Worm (Caenorhabditis elegans) whole organism, young adult: Measurements from ENCODE around the gene fos-1.

ENCODE experiments used
- B0019.2 ChIP-seq: fragments of 200-800 bp; sonication (Bioruptor generic); conservative IDR thresholded peaks from 2 replicates; pipeline ENCODE4 v1.3.6; 2022; ENCODE audit warnings: missing genetic modification reagents, missing genetic modification characterization, missing compliant biosample characterization
- B0035.1 ChIP-seq: sonication (generic microtip); optimal IDR thresholded peaks from 2 replicates; lab custom pipeline; 2016; ENCODE audit warnings: missing genetic modification characterization, mild to moderate bottlenecking, missing compliant biosample characterization, missing genotype, missing genetic modification reagents
- F10E7.11 ChIP-seq: sonication (generic microtip); optimal IDR thresholded peaks from 2 replicates; lab custom pipeline; 2017; ENCODE audit warnings: mild to moderate bottlenecking, missing genetic modification characterization, moderate library complexity, missing compliant biosample characterization
- F55B11.4 ChIP-seq: sonication (generic microtip); optimal IDR thresholded peaks from 2 replicates; lab custom pipeline; 2016; ENCODE audit warnings: missing compliant biosample characterization, missing genetic modification characterization, borderline replicate concordance; ENCODE audit not compliant: insufficient read depth
- K12H6.12 ChIP-seq: fragments of 200-800 bp; sonication (Bioruptor generic); optimal IDR thresholded peaks from 2 replicates; lab custom pipeline; 2018; ENCODE audit warnings: mild to moderate bottlenecking, missing genetic modification characterization, missing compliant biosample characterization
- T26A5.8 ChIP-seq: sonication (generic microtip); optimal IDR thresholded peaks from 2 replicates; lab custom pipeline; 2016; ENCODE audit warnings: missing genetic modification characterization, missing compliant biosample characterization
- ama-1 ChIP-seq, 3 experiments: fragments of 150-350 bp in 1 of 3; sonication (generic microtip) in 2 of 3; optimal IDR thresholded peaks; 2 replicates each; lab custom pipeline; 2014 to 2018; ENCODE audit warnings: missing biosample characterization in 2 of 3, missing genetic modification characterization in 2 of 3, missing genetic modification reagents in 2 of 3
- aptf-3 ChIP-seq: fragments of 200-800 bp; sonication (Bioruptor generic); IDR thresholded peaks from 2 replicates; pipeline ENCODE4 v1.3.6; 2022; ENCODE audit warnings: missing genetic modification characterization, missing compliant biosample characterization
- athp-1 ChIP-seq: sonication (generic microtip); optimal IDR thresholded peaks from 2 replicates; lab custom pipeline; 2017; ENCODE audit warnings: mild to moderate bottlenecking, missing genetic modification characterization, missing compliant biosample characterization
- attf-5 ChIP-seq: fragments of 200-800 bp; sonication (Bioruptor generic); optimal IDR thresholded peaks from 2 replicates; lab custom pipeline; 2018; ENCODE audit warnings: mild to moderate bottlenecking, missing genetic modification characterization, missing compliant biosample characterization
- cebp-1 ChIP-seq, 2 experiments: fragments of 200-800 bp in 1 of 2; sonication (Bioruptor generic) in 1 of 2; sonication (generic microtip) in 1 of 2; IDR thresholded peaks in 1 of 2; optimal IDR thresholded peaks in 1 of 2; 2 replicates each; pipeline versions ENCODE4 v1.3.6 to Lab custom; 2017 to 2022; ENCODE audit warnings: missing compliant biosample characterization in 2 of 2, missing genetic modification characterization in 2 of 2, mild to moderate bottlenecking in 1 of 2, missing genetic modification reagents in 1 of 2, moderate library complexity in 1 of 2
- ceh-27 ChIP-seq: fragments of 200-800 bp; sonication (Bioruptor generic); optimal IDR thresholded peaks from 2 replicates; lab custom pipeline; 2018; ENCODE audit warnings: mild to moderate bottlenecking, missing genetic modification characterization, moderate library complexity, missing compliant biosample characterization
- chd-7 ChIP-seq: sonication (generic microtip); optimal IDR thresholded peaks from 2 replicates; lab custom pipeline; 2016; ENCODE audit warnings: mild to moderate bottlenecking, missing genetic modification characterization, moderate library complexity, missing compliant biosample characterization
- dox-1 ChIP-seq: fragments of 200-800 bp; sonication (Bioruptor generic); IDR thresholded peaks from 2 replicates; pipeline ENCODE4 v1.3.6; 2022; ENCODE audit warnings: missing genetic modification reagents, missing genetic modification characterization, missing compliant biosample characterization
- efl-1 ChIP-seq: fragments of 150-350 bp; optimal IDR thresholded peaks from 2 replicates; lab custom pipeline; 2014; ENCODE audit warnings: missing biosample characterization, missing genetic modification reagents, missing genetic modification characterization
- egl-44 ChIP-seq: fragments of 200-800 bp; sonication (Bioruptor generic); IDR thresholded peaks from 2 replicates; pipeline ENCODE4 v1.3.6; 2022; ENCODE audit warnings: missing genetic modification reagents, missing genetic modification characterization, missing compliant biosample characterization
- ets-4 ChIP-seq: fragments of 200-800 bp; sonication (Bioruptor generic); optimal IDR thresholded peaks from 2 replicates; lab custom pipeline; 2018; ENCODE audit warnings: mild to moderate bottlenecking, missing genetic modification characterization, missing compliant biosample characterization
- gei-17 ChIP-seq: fragments of 200-800 bp; sonication (Bioruptor generic); optimal IDR thresholded peaks from 2 replicates; lab custom pipeline; 2018; ENCODE audit warnings: mild to moderate bottlenecking, missing genetic modification characterization, missing compliant biosample characterization
- hlh-12 ChIP-seq: sonication (generic microtip); optimal IDR thresholded peaks from 2 replicates; lab custom pipeline; 2016; ENCODE audit warnings: missing genetic modification characterization, missing compliant biosample characterization
- hmg-1.2 ChIP-seq: fragments of 200-800 bp; sonication (Bioruptor generic); IDR thresholded peaks from 2 replicates; pipeline ENCODE4 v1.3.6; 2022; ENCODE audit warnings: missing genetic modification reagents, missing genetic modification characterization, missing compliant biosample characterization
- hmg-20 ChIP-seq: fragments of 200-800 bp; sonication (Bioruptor generic); IDR thresholded peaks from 2 replicates; pipeline ENCODE4 v1.3.6; 2022; ENCODE audit warnings: missing genetic modification reagents, missing genetic modification characterization, missing compliant biosample characterization
- let-607 ChIP-seq, 2 experiments: fragments of 200-800 bp in 1 of 2; sonication (Bioruptor generic) in 1 of 2; sonication (generic microtip) in 1 of 2; optimal IDR thresholded peaks; 2 replicates each; lab custom pipeline; 2016 to 2018; ENCODE audit warnings: mild to moderate bottlenecking in 2 of 2, missing compliant biosample characterization in 2 of 2, missing genetic modification characterization in 2 of 2, moderate library complexity in 2 of 2, missing genotype in 1 of 2
- lin-35 ChIP-seq, 3 experiments: fragments of 150-350 bp in 2 of 3; sonication (generic microtip) in 1 of 3; optimal IDR thresholded peaks; 2 replicates each; lab custom pipeline; 2014 to 2018; ENCODE audit warnings: missing biosample characterization in 3 of 3, missing genetic modification characterization in 3 of 3, missing genetic modification reagents in 3 of 3
- lin-40 ChIP-seq: sonication (generic microtip); optimal IDR thresholded peaks from 2 replicates; lab custom pipeline; 2016; ENCODE audit warnings: missing genetic modification characterization, mild to moderate bottlenecking, missing compliant biosample characterization, missing genotype, missing genetic modification reagents
- lir-1 ChIP-seq: fragments of 200-800 bp; sonication (Bioruptor generic); conservative IDR thresholded peaks from 2 replicates; pipeline ENCODE4 v1.3.6; 2022; ENCODE audit warnings: missing genetic modification reagents, missing genetic modification characterization, missing compliant biosample characterization
- lsy-27 ChIP-seq: sonication (generic microtip); optimal IDR thresholded peaks from 2 replicates; lab custom pipeline; 2017; ENCODE audit warnings: missing genetic modification characterization, mild to moderate bottlenecking, missing compliant biosample characterization, antibody characterized with exemption, missing genotype, borderline replicate concordance; ENCODE audit not compliant: insufficient read depth
- madf-8 ChIP-seq: fragments of 200-800 bp; sonication (Bioruptor generic); conservative IDR thresholded peaks from 2 replicates; pipeline ENCODE4 v1.3.6; 2022; ENCODE audit warnings: missing genetic modification reagents, missing genetic modification characterization, missing compliant biosample characterization
- mxl-1 ChIP-seq: sonication (generic microtip); optimal IDR thresholded peaks from 2 replicates; lab custom pipeline; 2016; ENCODE audit warnings: missing genetic modification characterization, missing compliant biosample characterization
- nfyb-1 ChIP-seq: fragments of 200-800 bp; sonication (Bioruptor generic); IDR thresholded peaks from 2 replicates; pipeline ENCODE4 v1.3.6; 2022; ENCODE audit warnings: missing genetic modification reagents, missing genetic modification characterization, missing compliant biosample characterization
- nhr-27 ChIP-seq: fragments of 200-800 bp; sonication (Bioruptor generic); optimal IDR thresholded peaks from 2 replicates; lab custom pipeline; 2018; ENCODE audit warnings: mild to moderate bottlenecking, missing genetic modification characterization, moderate library complexity, missing compliant biosample characterization
- nhr-80 ChIP-seq: sonication (generic microtip); optimal IDR thresholded peaks from 2 replicates; lab custom pipeline; 2016; ENCODE audit warnings: missing genetic modification characterization, missing compliant biosample characterization
- rcor-1 ChIP-seq: fragments of 200-800 bp; sonication (Bioruptor generic); IDR thresholded peaks from 2 replicates; pipeline ENCODE4 v1.3.6; 2022; ENCODE audit warnings: missing genetic modification reagents, missing genetic modification characterization, missing compliant biosample characterization
- rec-8 ChIP-seq, 2 experiments: sonication (generic microtip); optimal IDR thresholded peaks; 2 replicates each; lab custom pipeline; 2016; ENCODE audit warnings: mild to moderate bottlenecking in 2 of 2, missing genetic modification characterization in 2 of 2, missing genetic modification reagents in 2 of 2, missing genotype in 2 of 2, missing biosample characterization in 1 of 2, missing compliant biosample characterization in 1 of 2, moderate library complexity in 1 of 2
- sea-2 ChIP-seq: fragments of 200-800 bp; sonication (Bioruptor generic); IDR thresholded peaks from 2 replicates; pipeline ENCODE4 v1.3.6; 2022; ENCODE audit warnings: missing genetic modification characterization, missing compliant biosample characterization
- snpc-1.3 ChIP-seq: sonication (generic microtip); optimal IDR thresholded peaks from 2 replicates; lab custom pipeline; 2017; ENCODE audit warnings: missing genetic modification characterization, mild to moderate bottlenecking, missing compliant biosample characterization, antibody characterized with exemption, moderate library complexity, missing genotype, missing genetic modification reagents; ENCODE audit not compliant: insufficient read depth
- unc-62 ChIP-seq: fragments of 150-350 bp; optimal IDR thresholded peaks from 2 replicates; lab custom pipeline; 2014; ENCODE audit warnings: missing biosample characterization, missing genetic modification reagents, missing genetic modification characterization
- ztf-25 ChIP-seq: fragments of 200-800 bp; sonication (Bioruptor generic); IDR thresholded peaks from 2 replicates; pipeline ENCODE4 v1.3.6; 2022; ENCODE audit warnings: missing genetic modification reagents, missing genetic modification characterization, missing compliant biosample characterization
- ztf-28 ChIP-seq: fragments of 200-800 bp; sonication (Bioruptor generic); IDR thresholded peaks from 2 replicates; pipeline ENCODE4 v1.3.6; 2022; ENCODE audit warnings: missing genetic modification reagents, missing genetic modification characterization, missing compliant biosample characterization

fos-1 gene

DNA sequence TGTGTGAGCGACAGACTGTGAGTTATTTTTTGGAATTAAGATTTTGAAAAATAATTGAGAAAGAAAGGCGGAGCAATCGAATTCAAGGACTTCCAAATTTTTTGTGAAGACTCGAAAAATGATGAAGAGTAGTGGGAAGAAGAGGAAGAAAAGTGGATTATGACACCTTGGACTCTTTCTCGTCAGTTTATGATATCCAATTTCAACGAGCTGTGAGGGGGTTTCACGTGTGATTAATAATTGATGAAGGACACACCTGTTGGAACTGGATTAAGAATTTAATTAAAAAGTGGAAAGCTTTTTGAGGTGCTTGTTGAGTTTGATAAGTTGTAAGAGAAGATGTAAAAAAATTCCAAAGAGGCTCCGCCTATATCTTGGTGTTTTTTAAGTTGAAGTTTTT lies 13.0 kb upstream of the fos-1 start, which contains the start of gene fut-8:
Gene fut-8 (minus strand): TSS at position 101 of the 400 bp plus-strand sequence.
- TF ChIP-seq ama-1 (optimal IDR thresholded peaks at IDR 0.05; lab: Kevin White, UChicago), result no peak
- TF ChIP-seq ama-1 (GFP tag; optimal IDR thresholded peaks at IDR 0.05; lab: Kevin White, UChicago), result no peak
- no peak for TF ChIP-seq mxl-1
- no peak for TF ChIP-seq nfyb-1 (GFP tag; lab: Robert Waterston, UW)
- no peak for TF ChIP-seq ztf-28 (GFP tag; lab: Robert Waterston, UW)
- no peak for TF ChIP-seq F55B11.4
- TF ChIP-seq nhr-27 (tag; lab: Kevin White, UChicago), result no peak
- no peak for TF ChIP-seq madf-8 (GFP tag; lab: Robert Waterston, UW)
- no peak for TF ChIP-seq hlh-12 (tag; lab: Kevin White, UChicago)
- no peak for TF ChIP-seq B0019.2
- TF ChIP-seq rcor-1, result no peak
- TF ChIP-seq lin-35 (GFP tag; optimal IDR thresholded peaks at IDR 0.05; lab: Kevin White, UChicago), result no peak
- TF ChIP-seq ztf-25 (GFP tag; lab: Robert Waterston, UW), result no peak
- TF ChIP-seq B0035.1 (tag; lab: Kevin White, UChicago), result no peak
- no peak for TF ChIP-seq sea-2
- TF ChIP-seq aptf-3 (GFP tag; lab: Robert Waterston, UW), result no peak
- TF ChIP-seq dox-1 (GFP tag; lab: Robert Waterston, UW), result no peak
- TF ChIP-seq K12H6.12 (tag; lab: Kevin White, UChicago), result no peak
- no peak for TF ChIP-seq snpc-1.3 (tag; lab: Kevin White, UChicago)

DNA sequence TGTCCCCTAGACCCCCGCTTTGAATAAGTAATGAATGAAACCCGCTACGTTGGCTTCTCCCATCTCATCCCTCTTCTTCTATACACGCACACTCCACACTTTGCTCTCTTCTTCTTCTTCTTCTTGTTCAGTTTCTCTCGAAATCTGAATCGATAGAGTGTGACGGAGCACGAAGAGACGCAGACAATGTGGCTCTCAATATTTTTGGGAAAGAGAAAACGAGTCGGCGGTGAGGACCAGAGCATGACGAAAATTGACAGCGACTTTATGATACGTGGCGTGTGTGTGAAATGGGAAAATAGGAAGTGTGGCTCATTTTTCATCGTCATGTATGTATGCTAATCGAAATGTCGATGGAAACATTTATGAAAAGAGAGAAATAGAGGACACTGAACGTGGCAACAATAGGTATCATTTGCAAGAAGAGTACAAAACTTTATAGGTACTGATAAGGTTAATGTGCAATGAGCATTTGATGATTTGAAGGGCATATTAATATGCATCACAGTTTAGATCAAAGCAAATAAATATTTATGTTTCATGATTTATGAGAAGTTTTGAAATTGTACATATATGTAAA lies 11.8 kb upstream of the fos-1 start:
- TF ChIP-seq let-607 (tag; optimal IDR thresholded peaks at IDR 0.05; lab: Kevin White, UChicago) (peak; percentile 58 to 87), egl-44 (GFP tag; lab: Robert Waterston, UW) (no peak), gei-17 (no peak), F10E7.11 (tag; lab: Kevin White, UChicago) (no peak), chd-7 (no peak), sea-2 (no peak), T26A5.8 (tag; lab: Kevin White, UChicago) (no peak), efl-1 (no peak), hmg-20 (GFP tag; lab: Robert Waterston, UW) (0 out of 2 replicates have a peak, but pooled peaks have one; percentile 6), lsy-27 (tag; lab: Kevin White, UChicago) (no peak), lir-1 (no peak), athp-1 (tag; lab: Kevin White, UChicago) (no peak), aptf-3 (GFP tag; lab: Robert Waterston, UW) (no peak), lin-35 (GFP tag; optimal IDR thresholded peaks at IDR 0.05; lab: Kevin White, UChicago) (peak in 1 of 3 experiments; percentile 17), cebp-1 (GFP tag; IDR thresholded peaks at IDR 0.05; lab: Robert Waterston, UW) (no peak), cebp-1 (tag; optimal IDR thresholded peaks at IDR 0.05; lab: Kevin White, UChicago) (no peak), hmg-1.2 (GFP tag; lab: Robert Waterston, UW) (peak; percentile 38; the same call in 1 of the 2 replicates), nhr-80 (peak; percentile 87), rec-8 (tag; optimal IDR thresholded peaks at IDR 0.05; lab: Kevin White, UChicago) (no peak), ets-4 (GFP tag; lab: Kevin White, UChicago) (no peak), unc-62 (peak; percentile 52), attf-5 (GFP tag; lab: Kevin White, UChicago) (peak; percentile 54), ceh-27 (peak; percentile 27), lin-40 (tag; lab: Kevin White, UChicago) (peak; percentile 42), K12H6.12 (tag; lab: Kevin White, UChicago) (peak; percentile 22)
